Fruit fly (Drosophila melanogaster): ENCODE data around the gene CG33285.
A peak's percentile ranks its signal among the peaks of the same experiment; 100 is the strongest.

DNA sequence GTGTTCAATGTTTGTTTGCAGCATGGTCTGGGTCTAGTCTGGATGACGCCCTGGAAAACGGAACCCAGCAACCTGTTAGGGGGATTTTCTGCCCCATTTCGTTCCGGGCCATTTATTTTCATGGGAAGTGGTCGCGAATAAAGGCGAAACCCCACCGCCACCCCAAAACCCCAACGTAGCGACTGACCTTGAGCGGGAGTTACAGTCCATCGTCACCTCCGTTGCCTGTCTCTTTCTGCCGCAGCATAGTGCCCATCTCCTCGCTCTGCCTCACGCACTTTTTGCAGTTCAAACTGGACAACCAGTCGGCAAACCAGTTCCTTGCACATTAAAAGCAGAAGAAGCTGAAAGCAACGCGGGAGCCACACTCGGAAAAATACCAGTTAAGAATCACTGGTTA is 9.8 kb upstream of the CG33285 start:
- TF ChIP-seq Pif1B (GFP tag; optimal IDR thresholded peaks at IDR 0.05) (no peak), Ets98B (GFP tag; IDR thresholded peaks at IDR 0.05) (no peak), fd96Ca (GFP tag; IDR thresholded peaks at IDR 0.05) (no peak), CG14655 (GFP tag; optimal IDR thresholded peaks at IDR 0.05) (no peak), CG8301 (tag; optimal IDR thresholded peaks at IDR 0.05) (no peak), CG12605 (GFP tag; IDR thresholded peaks at IDR 0.05) (no peak), CG17806 (tag; optimal IDR thresholded peaks at IDR 0.05) (no peak), CG10348 (GFP tag; IDR thresholded peaks at IDR 0.05) (no peak), EcR (GFP tag; optimal IDR thresholded peaks at IDR 0.05) (peak; percentile 93), CG32121 (GFP tag; IDR thresholded peaks at IDR 0.05) (no peak), CG15710 (tag; optimal IDR thresholded peaks at IDR 0.05) (no peak), CG34367 (tag; optimal IDR thresholded peaks at IDR 0.05) (no peak), CG8159 (tag; optimal IDR thresholded peaks at IDR 0.05) (no peak)

Measured in whole organism, pupa.